Worm (Caenorhabditis elegans) whole organism, mixed stage, embryonic: ENCODE data around the gene Y48A6C.4.

Source experiments
- M03D4.4 ChIP-seq: sonication (generic microtip); optimal IDR thresholded peaks from 2 replicates; lab custom pipeline; 2017; ENCODE audit warnings: mild to moderate bottlenecking, missing genetic modification characterization, missing compliant biosample characterization
- blmp-1 ChIP-seq: fragments of 150-350 bp; optimal IDR thresholded peaks from 2 replicates; lab custom pipeline; 2014; ENCODE audit warnings: missing biosample characterization, missing genetic modification characterization
- ces-1 ChIP-seq: fragments of 150-350 bp; optimal IDR thresholded peaks from 2 replicates; lab custom pipeline; 2014; ENCODE audit warnings: missing biosample characterization, missing genetic modification reagents, missing genetic modification characterization
- elt-3 ChIP-seq: fragments of 150-350 bp; optimal IDR thresholded peaks from 2 replicates; lab custom pipeline; 2014; ENCODE audit warnings: missing biosample characterization, missing genetic modification characterization
- mab-5 ChIP-seq: fragments of 150-350 bp; optimal IDR thresholded peaks from 2 replicates; lab custom pipeline; 2014; ENCODE audit warnings: missing biosample characterization, missing genetic modification characterization
- nhr-12 ChIP-seq: fragments of 150-350 bp; optimal IDR thresholded peaks from 2 replicates; lab custom pipeline; 2014; ENCODE audit warnings: missing biosample characterization, missing genetic modification characterization
- nhr-76 ChIP-seq: sonication (generic microtip); optimal IDR thresholded peaks from 2 replicates; lab custom pipeline; 2017; ENCODE audit warnings: missing biosample characterization, missing genetic modification characterization
- pha-4 ChIP-seq: fragments of 150-350 bp; optimal IDR thresholded peaks from 2 replicates; lab custom pipeline; 2018; ENCODE audit warnings: missing biosample characterization, missing genetic modification reagents, missing genetic modification characterization
- sptf-1 ChIP-seq: sonication (generic microtip); optimal IDR thresholded peaks from 2 replicates; lab custom pipeline; 2017; ENCODE audit warnings: mild to moderate bottlenecking, missing genetic modification characterization, moderate library complexity, missing compliant biosample characterization
- unc-62 ChIP-seq: fragments of 150-350 bp; optimal IDR thresholded peaks from 2 replicates; lab custom pipeline; 2014; ENCODE audit warnings: missing biosample characterization, missing genetic modification reagents, missing genetic modification characterization
- ztf-11 ChIP-seq: fragments of 150-350 bp; optimal IDR thresholded peaks from 2 replicates; lab custom pipeline; 2014; ENCODE audit warnings: missing biosample characterization, missing genetic modification characterization

ce11 chrIII:11076743-11077142 is 42.9 kb upstream of the Y48A6C.4 start:
- TF ChIP-seq sptf-1: no peak
- no peak for TF ChIP-seq ces-1 (GFP tag; lab: Kevin White, UChicago)
- no peak for TF ChIP-seq ztf-11
- TF ChIP-seq elt-3: no peak
- no peak for TF ChIP-seq blmp-1
- no peak for TF ChIP-seq unc-62
- no peak for TF ChIP-seq nhr-12 (tag; lab: Kevin White, UChicago)
- TF ChIP-seq pha-4: no peak
- TF ChIP-seq nhr-76 (tag; lab: Kevin White, UChicago): no peak
- TF ChIP-seq M03D4.4 (tag; lab: Kevin White, UChicago): no peak
- no peak for TF ChIP-seq mab-5 (tag; lab: Kevin White, UChicago)
